Fruit fly (Drosophila melanogaster) whole organism, prepupa: Measurements from ENCODE around the gene wts.
A peak's percentile ranks its signal among the peaks of the same experiment; 100 is the strongest.

Source experiments
- CG10631 ChIP-seq: fragments of 200-800 bp; sonication (Bioruptor generic); optimal IDR thresholded peaks from 2 replicates; lab custom pipeline; 2016; ENCODE audit warnings: missing biosample characterization, missing genetic modification characterization
- CG10669 ChIP-seq: fragments of 200-800 bp; sonication (Bioruptor generic); optimal IDR thresholded peaks from 3 replicates; lab custom pipeline; 2018; ENCODE audit warnings: missing biosample characterization, mild to moderate bottlenecking, missing genetic modification characterization, moderate library complexity
- CG11294 ChIP-seq: fragments of 200-800 bp; sonication (Bioruptor generic); IDR thresholded peaks from 2 replicates; pipeline ENCODE4 v1.3.6; 2022; ENCODE audit warnings: missing biosample characterization, missing genetic modification characterization
- CG11762 ChIP-seq: fragments of 200-800 bp; sonication (Bioruptor generic); optimal IDR thresholded peaks from 3 replicates; lab custom pipeline; 2016; ENCODE audit warnings: missing biosample characterization, missing genetic modification characterization; ENCODE audit not compliant: insufficient read depth
- CG11902 ChIP-seq: fragments of 200-800 bp; sonication (Bioruptor generic); optimal IDR thresholded peaks from 3 replicates; lab custom pipeline; 2016; ENCODE audit warnings: missing biosample characterization, missing genetic modification characterization
- CG3919 ChIP-seq: fragments of 200-800 bp; sonication (Bioruptor generic); optimal IDR thresholded peaks from 3 replicates; lab custom pipeline; 2016; ENCODE audit warnings: missing biosample characterization, missing genetic modification characterization
- CG4318 ChIP-seq: fragments of 200-800 bp; sonication (Bioruptor generic); optimal IDR thresholded peaks from 3 replicates; lab custom pipeline; 2017; ENCODE audit warnings: missing biosample characterization, mild to moderate bottlenecking, missing genetic modification characterization
- CG6163 ChIP-seq: fragments of 200-800 bp; sonication (Bioruptor generic); IDR thresholded peaks from 3 replicates; pipeline ENCODE4 v1.3.6; 2022; ENCODE audit warnings: missing biosample characterization, missing genetic modification characterization
- CG6276 ChIP-seq: fragments of 200-800 bp; sonication (Bioruptor generic); optimal IDR thresholded peaks from 2 replicates; lab custom pipeline; 2017; ENCODE audit warnings: missing biosample characterization, mild to moderate bottlenecking, missing genetic modification characterization
- CG6792 ChIP-seq: fragments of 200-800 bp; sonication (Bioruptor generic); optimal IDR thresholded peaks from 3 replicates; lab custom pipeline; 2016; ENCODE audit warnings: missing biosample characterization, missing genetic modification characterization
- CG7368 ChIP-seq: fragments of 200-800 bp; sonication (Bioruptor generic); optimal IDR thresholded peaks from 3 replicates; lab custom pipeline; 2016; ENCODE audit warnings: missing biosample characterization, missing genetic modification characterization
- CG8119 ChIP-seq: fragments of 200-800 bp; sonication (Bioruptor generic); IDR thresholded peaks from 3 replicates; pipeline ENCODE4 v1.3.6; 2022; ENCODE audit warnings: missing biosample characterization, missing genetic modification characterization
- CG9139 ChIP-seq: fragments of 200-800 bp; sonication (Bioruptor generic); optimal IDR thresholded peaks from 3 replicates; lab custom pipeline; 2017; ENCODE audit warnings: missing biosample characterization, mild to moderate bottlenecking, missing genetic modification characterization
- Eip75B ChIP-seq: fragments of 200-800 bp; sonication (Bioruptor generic); optimal IDR thresholded peaks from 3 replicates; lab custom pipeline; 2016; ENCODE audit warnings: missing biosample characterization, missing genetic modification characterization
- Eip78C ChIP-seq: fragments of 200-800 bp; sonication (Bioruptor generic); peaks from one replicate; lab custom pipeline; 2016; ENCODE audit warnings: missing biosample characterization, missing genetic modification characterization
- Eip93F ChIP-seq: fragments of 200-800 bp; sonication (Bioruptor generic); optimal IDR thresholded peaks from 2 replicates; lab custom pipeline; 2016; ENCODE audit warnings: missing biosample characterization, mild to moderate bottlenecking, missing genetic modification characterization
- Ets21C ChIP-seq: fragments of 200-800 bp; sonication (Bioruptor generic); optimal IDR thresholded peaks from 3 replicates; lab custom pipeline; 2016; ENCODE audit warnings: missing biosample characterization, missing genetic modification characterization
- Hr39 ChIP-seq: fragments of 200-800 bp; sonication (Bioruptor generic); optimal IDR thresholded peaks from 2 replicates; lab custom pipeline; 2016; ENCODE audit warnings: missing biosample characterization, missing genetic modification characterization
- Hr4 ChIP-seq: fragments of 200-800 bp; sonication (Bioruptor generic); optimal IDR thresholded peaks from 3 replicates; lab custom pipeline; 2016; ENCODE audit warnings: missing biosample characterization, missing genetic modification characterization
- Sox102F ChIP-seq: fragments of 200-800 bp; sonication (Bioruptor generic); optimal IDR thresholded peaks from 2 replicates; lab custom pipeline; 2016; ENCODE audit warnings: missing biosample characterization, mild to moderate bottlenecking, missing genetic modification characterization
- Sox15 ChIP-seq: fragments of 200-800 bp; sonication (Bioruptor generic); optimal IDR thresholded peaks from 3 replicates; lab custom pipeline; 2016; ENCODE audit warnings: missing biosample characterization, missing genetic modification characterization
- achi ChIP-seq: fragments of 200-800 bp; sonication (Bioruptor generic); optimal IDR thresholded peaks from 3 replicates; lab custom pipeline; 2016; ENCODE audit warnings: missing biosample characterization, missing genetic modification characterization
- cyc ChIP-seq: fragments of 200-800 bp; sonication (Bioruptor generic); optimal IDR thresholded peaks from 3 replicates; lab custom pipeline; 2016; ENCODE audit warnings: missing biosample characterization, missing genetic modification characterization
- dac ChIP-seq: fragments of 200-800 bp; sonication (Bioruptor generic); optimal IDR thresholded peaks from 2 replicates; lab custom pipeline; 2017; ENCODE audit warnings: missing biosample characterization, mild to moderate bottlenecking, missing genetic modification characterization
- dsx ChIP-seq: fragments of 200-800 bp; optimal IDR thresholded peaks from 3 replicates; lab custom pipeline; 2019; ENCODE audit warnings: missing biosample characterization, mild to moderate bottlenecking, missing genetic modification characterization, moderate library complexity; ENCODE audit not compliant: poor library complexity, severe bottlenecking
- eg ChIP-seq: fragments of 200-800 bp; sonication (Bioruptor generic); IDR thresholded peaks from 3 replicates; pipeline ENCODE4 v1.3.6; 2022; ENCODE audit warnings: missing biosample characterization, missing genetic modification characterization
- fd85E ChIP-seq: fragments of 200-800 bp; sonication (Bioruptor generic); optimal IDR thresholded peaks from 3 replicates; lab custom pipeline; 2016; ENCODE audit warnings: missing biosample characterization, missing genetic modification characterization
- fkh ChIP-seq: fragments of 200-800 bp; sonication (Bioruptor generic); optimal IDR thresholded peaks from 3 replicates; lab custom pipeline; 2017; ENCODE audit warnings: missing biosample characterization, mild to moderate bottlenecking, missing genetic modification characterization, moderate library complexity
- lz ChIP-seq: fragments of 200-800 bp; sonication (Bioruptor generic); optimal IDR thresholded peaks from 3 replicates; lab custom pipeline; 2016; ENCODE audit warnings: missing biosample characterization, missing genetic modification characterization
- net ChIP-seq: fragments of 200-800 bp; sonication (Bioruptor generic); optimal IDR thresholded peaks from 3 replicates; lab custom pipeline; 2016; ENCODE audit warnings: missing biosample characterization, missing genetic modification characterization
- salr ChIP-seq, 2 experiments: fragments of 200-800 bp; sonication (Bioruptor generic); optimal IDR thresholded peaks; 3 replicates each; lab custom pipeline; 2016 to 2018; ENCODE audit warnings: missing biosample characterization in 2 of 2, missing genetic modification characterization in 2 of 2, mild to moderate bottlenecking in 1 of 2
- ss ChIP-seq, 2 experiments: fragments of 200-800 bp; sonication (Bioruptor generic); optimal IDR thresholded peaks; 2 replicates in 1 of 2; 3 replicates in 1 of 2; lab custom pipeline; 2017 to 2018; ENCODE audit warnings: mild to moderate bottlenecking in 2 of 2, missing biosample characterization in 2 of 2, missing genetic modification characterization in 2 of 2, moderate library complexity in 1 of 2
- svp ChIP-seq: fragments of 200-800 bp; sonication (Bioruptor generic); peaks from one replicate; lab custom pipeline; 2016; ENCODE audit warnings: missing biosample characterization, missing genetic modification characterization
- topi ChIP-seq: fragments of 200-800 bp; sonication (Bioruptor generic); optimal IDR thresholded peaks from 3 replicates; lab custom pipeline; 2016; ENCODE audit warnings: missing biosample characterization, missing genetic modification characterization

Gene wts

DNA sequence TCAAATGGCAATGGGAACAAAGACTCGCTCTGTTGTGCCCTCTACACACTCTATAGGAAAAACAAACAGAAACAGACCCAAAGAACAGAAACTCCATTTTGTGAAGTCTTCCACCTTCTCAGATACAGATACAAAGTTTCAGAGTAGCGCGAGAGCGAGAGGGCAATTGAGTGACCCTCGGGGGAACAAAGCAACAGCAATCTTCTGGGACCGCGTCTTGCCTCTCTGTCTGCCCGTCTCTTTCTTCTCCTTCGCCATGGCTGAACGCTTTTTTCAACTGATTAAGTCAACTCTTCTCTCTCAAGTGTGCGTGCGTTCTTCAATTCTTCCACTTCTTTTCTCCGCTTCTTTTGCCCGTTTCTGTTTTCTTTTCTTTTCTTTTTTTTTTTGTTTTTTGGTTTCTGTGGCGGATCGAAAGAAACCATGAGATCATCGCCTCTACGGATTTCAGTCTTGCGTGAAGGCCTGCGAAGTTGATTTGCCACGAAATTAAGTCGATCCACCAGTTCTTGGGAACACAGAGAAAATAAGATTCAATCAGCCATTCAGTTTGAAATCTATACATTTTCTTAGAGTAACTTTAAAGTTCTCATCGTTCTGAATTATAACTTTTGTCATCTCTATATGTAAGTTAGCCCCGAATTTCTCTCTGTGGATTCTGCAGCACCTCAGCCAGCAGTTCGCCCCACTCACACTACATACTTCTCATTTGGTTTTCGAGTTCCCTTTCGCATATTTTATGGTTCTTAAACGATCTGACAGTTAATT is 33.5 kb downstream of the wts start (continued):
- TF ChIP-seq CG6792 (GFP tag; lab: Kevin White, UChicago): peak; percentile 24
- peak; percentile 8 to 34 for TF ChIP-seq ss (GFP tag; optimal IDR thresholded peaks at IDR 0.05; lab: Kevin White, UChicago)
- 0 out of 3 replicates have a peak, but pooled peaks have one; percentile 43 for TF ChIP-seq eg (GFP tag; lab: Robert Waterston, UW)
- peak; percentile 31 for TF ChIP-seq cyc
- TF ChIP-seq Eip78C (GFP tag; lab: Kevin White, UChicago): peak; percentile 68
- TF ChIP-seq svp: peak; percentile 95
- no peak for TF ChIP-seq CG11902 (GFP tag; lab: Kevin White, UChicago)
- TF ChIP-seq CG8119: 0 out of 3 replicates have a peak, but pooled peaks have one; percentile 23
- TF ChIP-seq Hr4: no peak

DNA sequence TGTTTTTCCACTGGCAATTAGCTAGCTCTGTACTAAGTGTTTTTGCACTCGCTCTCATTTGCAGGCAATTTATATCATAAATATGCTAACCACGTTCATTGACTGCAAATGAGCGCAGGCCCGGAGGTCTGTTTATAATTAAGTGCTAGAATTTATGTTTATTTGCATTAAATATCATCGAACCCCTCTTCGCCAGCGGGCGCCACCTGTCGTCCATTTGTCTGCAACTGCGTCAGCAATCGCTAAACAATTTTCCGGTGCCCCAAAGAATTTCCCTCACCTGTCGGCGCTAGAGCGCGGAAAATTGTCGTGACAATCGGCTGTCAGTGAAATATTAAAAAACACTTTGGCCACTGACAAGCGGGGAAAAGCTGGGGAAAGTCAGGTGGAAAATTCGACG is 35.7 kb downstream of the wts start:
- TF ChIP-seq eg (GFP tag; lab: Robert Waterston, UW) (no peak), Hr4 (no peak), CG11294 (GFP tag; lab: Robert Waterston, UW) (no peak), CG6792 (GFP tag; lab: Kevin White, UChicago) (no peak), Sox102F (GFP tag; lab: Kevin White, UChicago) (no peak), achi (no peak), Eip75B (no peak), Eip93F (GFP tag; lab: Kevin White, UChicago) (no peak), CG6276 (GFP tag; lab: Kevin White, UChicago) (no peak), lz (no peak), Ets21C (GFP tag; lab: Kevin White, UChicago) (no peak)
- TF ChIP-seq, all 60 proteins: peak for 0

dm6 chr3R:30770069-30770633 is 36.3 kb downstream of the wts start:
- TF ChIP-seq CG3919 (GFP tag; lab: Kevin White, UChicago) (peak; percentile 34), svp (peak; percentile 61), Eip78C (GFP tag; lab: Kevin White, UChicago) (peak; percentile 22), Sox102F (GFP tag; lab: Kevin White, UChicago) (no peak)

DNA sequence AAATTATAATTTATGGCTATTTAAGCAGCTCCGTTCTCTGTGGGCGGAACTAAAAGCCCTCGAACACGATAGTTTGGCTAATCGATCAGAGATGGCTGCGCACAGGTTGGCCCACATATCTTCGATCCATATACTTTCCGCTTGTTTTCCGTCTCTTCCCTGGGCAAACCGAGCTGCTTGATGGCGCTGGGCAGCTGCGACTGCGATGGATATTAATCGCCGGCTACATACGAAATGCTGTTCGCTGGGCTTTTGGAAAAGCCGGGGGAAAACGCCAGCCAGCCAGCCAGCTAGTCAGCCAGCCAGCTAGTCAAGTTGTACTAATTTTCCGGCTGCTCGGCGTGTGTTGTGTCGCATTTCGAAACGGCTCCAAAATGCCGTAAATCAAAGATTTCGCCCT is 38.9 kb downstream of the wts start:
- TF ChIP-seq CG6163 (GFP tag; lab: Robert Waterston, UW) (no peak), fd85E (no peak), CG11902 (GFP tag; lab: Kevin White, UChicago) (no peak), net (no peak), fkh (GFP tag; lab: Kevin White, UChicago) (no peak), ss (GFP tag; optimal IDR thresholded peaks at IDR 0.05; lab: Kevin White, UChicago) (no peak), salr (GFP tag; optimal IDR thresholded peaks at IDR 0.05; lab: Kevin White, UChicago) (no peak), CG11762 (GFP tag; lab: Kevin White, UChicago) (no peak), dsx (GFP tag; lab: Kevin White, UChicago) (no peak), Hr4 (no peak), Hr39 (GFP tag; lab: Kevin White, UChicago) (no peak), CG10669 (GFP tag; lab: Kevin White, UChicago) (no peak), CG4318 (GFP tag; lab: Kevin White, UChicago) (no peak), CG9139 (GFP tag; lab: Kevin White, UChicago) (no peak), dac (GFP tag; lab: Kevin White, UChicago) (no peak), topi (no peak), svp (no peak), Sox15 (GFP tag; lab: Kevin White, UChicago) (no peak), CG7368 (GFP tag; lab: Kevin White, UChicago) (no peak), CG10631 (GFP tag; lab: Kevin White, UChicago) (no peak)
